Fruit fly (Drosophila melanogaster) whole organism, wandering third instar larva: ENCODE data around the gene VhaM9.7-a.

Experiments used
- CG32264 ChIP-seq: fragments of 200-800 bp; sonication (Bioruptor generic); optimal IDR thresholded peaks from 2 replicates; lab custom pipeline; 2016; ENCODE audit warnings: missing biosample characterization, missing genetic modification characterization
- CG9705 ChIP-seq: fragments of 200-800 bp; sonication (Bioruptor generic); optimal IDR thresholded peaks from 2 replicates; lab custom pipeline; 2018; ENCODE audit warnings: missing biosample characterization, mild to moderate bottlenecking, missing genetic modification characterization
- CrebA ChIP-seq: fragments of 200-800 bp; sonication (Bioruptor generic); optimal IDR thresholded peaks from 2 replicates; lab custom pipeline; 2016; ENCODE audit warnings: missing biosample characterization, mild to moderate bottlenecking, missing genetic modification characterization, borderline replicate concordance
- Dfd ChIP-seq: fragments of >200 bp; optimal IDR thresholded peaks from 2 replicates; lab custom pipeline; 2017; ENCODE audit warnings: missing biosample characterization, missing genetic modification characterization
- Dif ChIP-seq: fragments of 200-275, 200-300 bp; sonication (Bioruptor generic); optimal IDR thresholded peaks from 2 replicates; lab custom pipeline; 2018; ENCODE audit warnings: missing biosample characterization, missing genetic modification characterization; ENCODE audit not compliant: partially characterized antibody
- HLH106 ChIP-seq: fragments of 200-800 bp; optimal IDR thresholded peaks from 3 replicates; lab custom pipeline; 2019; ENCODE audit warnings: missing biosample characterization, mild to moderate bottlenecking, missing genetic modification characterization, moderate library complexity
- Hnf4 ChIP-seq: fragments of 200-800 bp; sonication (Bioruptor generic); optimal IDR thresholded peaks from 2 replicates; lab custom pipeline; 2016; ENCODE audit warnings: missing biosample characterization, mild to moderate bottlenecking, missing genetic modification characterization
- Hr78 ChIP-seq: fragments of >200 bp; optimal IDR thresholded peaks from 2 replicates; lab custom pipeline; 2017; ENCODE audit warnings: missing biosample characterization, missing genetic modification characterization
- Hr83 ChIP-seq: fragments of 200-300 bp; sonication (Bioruptor generic); optimal IDR thresholded peaks from 2 replicates; lab custom pipeline; 2016; ENCODE audit warnings: missing biosample characterization, mild to moderate bottlenecking, missing genetic modification characterization, moderate library complexity; ENCODE audit not compliant: poor library complexity, severe bottlenecking
- Jra ChIP-seq: sonication (Bioruptor generic); optimal IDR thresholded peaks from 2 replicates; lab custom pipeline; 2016; ENCODE audit warnings: missing biosample characterization, missing genetic modification characterization
- N ChIP-seq: fragments of >200 bp; optimal IDR thresholded peaks from 2 replicates; lab custom pipeline; 2018; ENCODE audit warnings: missing biosample characterization, missing external identifiers, missing genetic modification characterization
- OdsH ChIP-seq: fragments of 200-800 bp; sonication (Bioruptor generic); optimal IDR thresholded peaks from 2 replicates; lab custom pipeline; 2016; ENCODE audit warnings: missing biosample characterization, mild to moderate bottlenecking, missing genetic modification characterization
- Rel ChIP-seq, 2 experiments: fragments of 200-800 bp; sonication (Bioruptor generic) in 1 of 2; optimal IDR thresholded peaks; 2 replicates in 1 of 2; 3 replicates in 1 of 2; lab custom pipeline; 2016 to 2019; ENCODE audit warnings: mild to moderate bottlenecking in 2 of 2, missing biosample characterization in 2 of 2, missing genetic modification characterization in 2 of 2, moderate library complexity in 1 of 2
- Sp1 ChIP-seq: fragments of 200-800 bp; sonication (Bioruptor generic); optimal IDR thresholded peaks from 3 replicates; lab custom pipeline; 2019; ENCODE audit warnings: missing biosample characterization, mild to moderate bottlenecking, missing genetic modification characterization, moderate library complexity
- Vsx2 ChIP-seq: fragments of 200-300, 225-300 bp; sonication (Bioruptor generic); optimal IDR thresholded peaks from 2 replicates; lab custom pipeline; 2018; ENCODE audit warnings: missing biosample characterization, missing genetic modification characterization; ENCODE audit not compliant: partially characterized antibody
- br ChIP-seq: fragments of 200-800 bp; sonication (Bioruptor generic); optimal IDR thresholded peaks from 2 replicates; lab custom pipeline; 2016; ENCODE audit warnings: missing biosample characterization, missing genetic modification characterization
- brk ChIP-seq: fragments of 200-800 bp; sonication (Bioruptor generic); optimal IDR thresholded peaks from 2 replicates; lab custom pipeline; 2016; ENCODE audit warnings: missing biosample characterization, mild to moderate bottlenecking, missing genetic modification characterization
- dl ChIP-seq, 2 experiments: fragments of 175-275, 200-275 bp in 1 of 2; fragments of 200-275 bp in 1 of 2; sonication (Bioruptor generic); optimal IDR thresholded peaks; lab custom pipeline; 2018; ENCODE audit warnings: mild to moderate bottlenecking in 2 of 2, missing biosample characterization in 2 of 2, missing genetic modification characterization in 2 of 2, moderate library complexity in 2 of 2; ENCODE audit not compliant: partially characterized antibody in 2 of 2, insufficient read depth in 1 of 2
- dsf ChIP-seq: sonication (Bioruptor generic); optimal IDR thresholded peaks from 2 replicates; lab custom pipeline; 2016; ENCODE audit warnings: missing biosample characterization, missing genetic modification characterization, borderline replicate concordance
- ey ChIP-seq: fragments of 200-800 bp; sonication (Bioruptor generic); optimal IDR thresholded peaks from 2 replicates; lab custom pipeline; 2016; ENCODE audit warnings: missing biosample characterization, missing genetic modification characterization
- foxo ChIP-seq, 2 experiments: fragments of 200-800 bp; sonication (Bioruptor generic); optimal IDR thresholded peaks; 2 replicates in 1 of 2; 3 replicates in 1 of 2; lab custom pipeline; 2016 to 2017; ENCODE audit warnings: missing biosample characterization in 2 of 2, missing genetic modification characterization in 2 of 2
- fru ChIP-seq: fragments of 200-800 bp; sonication (Bioruptor generic); optimal IDR thresholded peaks from 3 replicates; lab custom pipeline; 2016; ENCODE audit warnings: missing biosample characterization, mild to moderate bottlenecking, missing genetic modification characterization
- h ChIP-seq: fragments of 200-800 bp; sonication (Bioruptor generic); optimal IDR thresholded peaks from 3 replicates; lab custom pipeline; 2016; ENCODE audit warnings: missing biosample characterization, mild to moderate bottlenecking, missing genetic modification characterization
- jim ChIP-seq: fragments of 175-275, 200-325 bp; sonication (Bioruptor generic); optimal IDR thresholded peaks from 2 replicates; lab custom pipeline; 2016; ENCODE audit warnings: missing biosample characterization, mild to moderate bottlenecking, missing genetic modification characterization
- lola ChIP-seq: fragments of >200 bp; optimal IDR thresholded peaks from 2 replicates; lab custom pipeline; 2017; ENCODE audit warnings: missing biosample characterization, missing genetic modification characterization
- psq ChIP-seq: fragments of 200-800 bp; sonication (Bioruptor generic); optimal IDR thresholded peaks from 3 replicates; lab custom pipeline; 2017; ENCODE audit warnings: missing biosample characterization, mild to moderate bottlenecking, missing genetic modification characterization, moderate library complexity
- rgr ChIP-seq: fragments of 200-800 bp; sonication (Bioruptor generic); optimal IDR thresholded peaks from 3 replicates; lab custom pipeline; 2016; ENCODE audit warnings: missing biosample characterization, mild to moderate bottlenecking, missing genetic modification characterization
- sage ChIP-seq: fragments of 200-800 bp; sonication (Bioruptor generic); optimal IDR thresholded peaks from 2 replicates; lab custom pipeline; 2016; ENCODE audit warnings: missing biosample characterization, mild to moderate bottlenecking, missing genetic modification characterization
- sv ChIP-seq: fragments of 200-800 bp; sonication (Bioruptor generic); optimal IDR thresholded peaks from 3 replicates; lab custom pipeline; 2016; ENCODE audit warnings: missing biosample characterization, missing genetic modification characterization
- woc ChIP-seq: sonication (Bioruptor generic); optimal IDR thresholded peaks from 2 replicates; lab custom pipeline; 2016; ENCODE audit warnings: missing biosample characterization, mild to moderate bottlenecking, missing genetic modification characterization

The VhaM9.7-a gene

dm6 chr3L:4229365-4229967 lies 33.0 kb upstream of the VhaM9.7-a start:
- TF ChIP-seq Hnf4 (no peak), Jra (GFP tag; lab: Kevin White, UChicago) (no peak), brk (GFP tag; lab: Kevin White, UChicago) (no peak), CG9705 (GFP tag; lab: Kevin White, UChicago) (no peak), Sp1 (no peak)
- TF ChIP-seq, all 38 proteins: peak for 0

dm6 chr3L:4230357-4230901 lies 32.1 kb upstream of the VhaM9.7-a start:
- TF ChIP-seq Hr78 (GFP tag; lab: Kevin White, UChicago) = no peak
- TF ChIP-seq N (GFP tag; lab: Kevin White, UChicago) = no peak
- TF ChIP-seq lola (GFP tag; lab: Kevin White, UChicago) = no peak
- peak; percentile 86 for TF ChIP-seq sv
- peak; percentile 76 for TF ChIP-seq h
- TF ChIP-seq dsf (GFP tag; lab: Kevin White, UChicago) = no peak
- TF ChIP-seq ey (GFP tag; lab: Kevin White, UChicago) = peak; percentile 69
- TF ChIP-seq HLH106 (tag; lab: Kevin White, UChicago) = peak; percentile 40
- TF ChIP-seq foxo (GFP tag; optimal IDR thresholded peaks at IDR 0.05; lab: Kevin White, UChicago) = peak in 1 of 2 experiments; percentile 60
- no peak for TF ChIP-seq Jra (GFP tag; lab: Kevin White, UChicago)
- TF ChIP-seq CG9705 (GFP tag; lab: Kevin White, UChicago) = no peak
- TF ChIP-seq sage = no peak
- peak; percentile 62 for TF ChIP-seq br (GFP tag; lab: Kevin White, UChicago)
- peak; percentile 43 for TF ChIP-seq Sp1
- TF ChIP-seq Rel (GFP tag; optimal IDR thresholded peaks at IDR 0.05; lab: Kevin White, UChicago) = no peak
- no peak for TF ChIP-seq Rel (tag; optimal IDR thresholded peaks at IDR 0.05; lab: Kevin White, UChicago)
- no peak for TF ChIP-seq Dif (GFP tag; lab: Kevin White, UChicago)
- peak; percentile 49 for TF ChIP-seq Hnf4
- peak; percentile 45 for TF ChIP-seq psq (GFP tag; lab: Kevin White, UChicago)
- peak; percentile 58 for TF ChIP-seq rgr
- no peak for TF ChIP-seq Hr83 (GFP tag; lab: Kevin White, UChicago)
- peak; percentile 41 for TF ChIP-seq OdsH
- TF ChIP-seq Vsx2 (GFP tag; lab: Kevin White, UChicago) = no peak
- TF ChIP-seq CG32264 = peak; percentile 8
- no peak for TF ChIP-seq dl (GFP tag; optimal IDR thresholded peaks at IDR 0.05; lab: Kevin White, UChicago; ENCODE audit: insufficient read depth in 1 of 2, partially characterized antibody in 2 of 2)
- peak; percentile 71 for TF ChIP-seq fru
- no peak for TF ChIP-seq jim (GFP tag; lab: Kevin White, UChicago)
- TF ChIP-seq brk (GFP tag; lab: Kevin White, UChicago) = no peak
- TF ChIP-seq woc (GFP tag; lab: Kevin White, UChicago) = peak; percentile 10

dm6 chr3L:4231401-4232014 lies 31.0 kb upstream of the VhaM9.7-a start:
- TF ChIP-seq Rel (GFP tag; optimal IDR thresholded peaks at IDR 0.05; lab: Kevin White, UChicago) (no peak), Rel (tag; optimal IDR thresholded peaks at IDR 0.05; lab: Kevin White, UChicago) (peak; percentile 68), foxo (GFP tag; optimal IDR thresholded peaks at IDR 0.05; lab: Kevin White, UChicago) (no peak), Jra (GFP tag; lab: Kevin White, UChicago) (no peak), jim (GFP tag; lab: Kevin White, UChicago) (no peak), Dfd (GFP tag; lab: Kevin White, UChicago) (no peak), OdsH (no peak), h (no peak), rgr (no peak)

- TF ChIP-seq Jra (GFP tag; lab: Kevin White, UChicago) (peak; percentile 14), CrebA (GFP tag; lab: Kevin White, UChicago) (no peak)
These were observed 30.3 kb upstream of the VhaM9.7-a start for dm6 chr3L:4232227-4232626.
